Worm (Caenorhabditis elegans): Measurements from ENCODE around the gene dnbp-1.

- TF ChIP-seq cebp-2 (GFP tag; IDR thresholded peaks at IDR 0.05) (no peak), ztf-22 (GFP tag; optimal IDR thresholded peaks at IDR 0.05) (no peak), him-1 (tag; optimal IDR thresholded peaks at IDR 0.05) (no peak), unc-130 (GFP tag; optimal IDR thresholded peaks at IDR 0.05) (no peak), die-1 (tag; optimal IDR thresholded peaks at IDR 0.05) (no peak), ZK185.1 (tag; optimal IDR thresholded peaks at IDR 0.05; ENCODE audit: poor library complexity, severe bottlenecking) (no peak), Y53G8AR.9 (GFP tag; conservative IDR thresholded peaks at IDR 0.05) (no peak), bed-2 (GFP tag; IDR thresholded peaks at IDR 0.05) (no peak), T07F8.4 (tag; optimal IDR thresholded peaks at IDR 0.05) (no peak), nfyb-1 (GFP tag; IDR thresholded peaks at IDR 0.05) (no peak), lsy-27 (tag; optimal IDR thresholded peaks at IDR 0.05; ENCODE audit: borderline replicate concordance, insufficient read depth) (no peak), zim-3 (tag; optimal IDR thresholded peaks at IDR 0.05) (no peak), ama-1 (optimal IDR thresholded peaks at IDR 0.05) (no peak), ama-1 (GFP tag; optimal IDR thresholded peaks at IDR 0.05) (no peak)
Observed at ce11 chrIV:13945188-13945587, 34.5 kb downstream of the dnbp-1 start.

All from whole organism, young adult.